Worm (Caenorhabditis elegans) whole organism, L4 larva: ENCODE data around the gene R160.4.

Experiments used
- F44E2.7 ChIP-seq: fragments of 200-800 bp; sonication (Bioruptor generic); IDR thresholded peaks from 2 replicates; pipeline ENCODE4 v2.1.2; 2022; ENCODE audit warnings: missing genetic modification characterization, missing compliant biosample characterization
- daf-16 ChIP-seq, 3 experiments: sonication (generic microtip); optimal IDR thresholded peaks; 2 replicates each; lab custom pipeline; 2016 to 2017; ENCODE audit warnings: missing genetic modification characterization in 3 of 3, missing genetic modification reagents in 3 of 3, mild to moderate bottlenecking in 2 of 3, missing compliant biosample characterization in 2 of 3, missing biosample characterization in 1 of 3, moderate library complexity in 1 of 3
- dpl-1 ChIP-seq: fragments of 150-350 bp; optimal IDR thresholded peaks from 2 replicates; lab custom pipeline; 2014; ENCODE audit warnings: missing biosample characterization, missing genetic modification reagents, missing genetic modification characterization
- unc-39 ChIP-seq: sonication (generic microtip); optimal IDR thresholded peaks from 2 replicates; lab custom pipeline; 2017; ENCODE audit warnings: missing biosample characterization, missing genetic modification characterization

- TF ChIP-seq dpl-1 (no peak), unc-39 (tag; lab: Kevin White, UChicago) (no peak), F44E2.7 (no peak), daf-16 (GFP tag; optimal IDR thresholded peaks at IDR 0.05; lab: Kevin White, UChicago) (no peak), daf-16 (tag; optimal IDR thresholded peaks at IDR 0.05; lab: Kevin White, UChicago) (no peak)
These were observed 39.9 kb downstream of the R160.4 start, which contains the start of gene C24A8.5 for ce11 chrX:4328816-4329215.
